Fruit fly (Drosophila melanogaster) Kc167 (cell line): ENCODE results near the gene Grl40a.

ENCODE experiments used
- Myc ChIP-seq: fragments of >200 bp; optimal IDR thresholded peaks from 2 replicates; lab custom pipeline; 2017; ENCODE audit warnings: missing external identifiers
- h ChIP-seq: fragments of >200 bp; optimal IDR thresholded peaks from 3 replicates; lab custom pipeline; 2018; ENCODE audit warnings: missing external identifiers
- insv ChIP-seq: fragments of >200 bp; optimal IDR thresholded peaks from 3 replicates; lab custom pipeline; 2018; ENCODE audit warnings: missing external identifiers
- psq ChIP-seq: fragments of >200 bp; optimal IDR thresholded peaks from 2 replicates; lab custom pipeline; 2017; ENCODE audit warnings: missing external identifiers
- ttk ChIP-seq: sonication (Bioruptor generic); optimal IDR thresholded peaks from 2 replicates; lab custom pipeline; 2017; ENCODE audit warnings: missing external identifiers

- TF ChIP-seq psq, result no peak
- no peak for TF ChIP-seq h (lab: Kevin White, UChicago)
- TF ChIP-seq insv, result peak; percentile 68
- no peak for TF ChIP-seq ttk (lab: Kevin White, UChicago)
- no peak for TF ChIP-seq Myc
Observed at dm6 chr2L:22018861-22019270, 18.8 kb upstream of the Grl40a start, which contains the start of gene tio.
